Fruit fly (Drosophila melanogaster): Measurements from ENCODE around the gene CG17996.

- TF ChIP-seq gl (tag; optimal IDR thresholded peaks at IDR 0.05) (no peak), CG15710 (tag; optimal IDR thresholded peaks at IDR 0.05) (no peak), fd96Ca (GFP tag; IDR thresholded peaks at IDR 0.05) (no peak), CG10348 (GFP tag; IDR thresholded peaks at IDR 0.05) (no peak), CG32121 (GFP tag; IDR thresholded peaks at IDR 0.05) (peak; percentile 54), D1 (tag; optimal IDR thresholded peaks at IDR 0.05) (no peak), EcR (GFP tag; optimal IDR thresholded peaks at IDR 0.05) (no peak), Pif1B (GFP tag; optimal IDR thresholded peaks at IDR 0.05) (no peak)
Measured at dm6 chr2L:16718446-16719173, 12.2 kb downstream of the CG17996 start.
